Worm (Caenorhabditis elegans): ENCODE measurements around the gene srh-193.
"Not testable (repeated sequence)": the region's sequence is repeated elsewhere in the genome, so short reads cannot be mapped to it uniquely, and the experiment has no call there.

- TF ChIP-seq pag-3 (tag; optimal IDR thresholded peaks at IDR 0.05; ENCODE audit: borderline replicate concordance, insufficient read depth); ama-1 (optimal IDR thresholded peaks at IDR 0.05); skn-1 (tag; optimal IDR thresholded peaks at IDR 0.05); ceh-82 (tag; optimal IDR thresholded peaks at IDR 0.05); unc-86 (tag; optimal IDR thresholded peaks at IDR 0.05): not testable (repeated sequence)
These were observed 3.4 kb upstream of the srh-193 start, which contains the start of gene srh-194 for ce11 chrV:4293425-4293824.

Measured in whole organism, L1 larva.